Fruit fly (Drosophila melanogaster) whole organism, embryonic: ENCODE data around the gene CG5921.

Experiments
- Abd-B ChIP-seq: fragments of 200-800 bp; sonication (Bioruptor generic); optimal IDR thresholded peaks from 2 replicates; lab custom pipeline; 2018; ENCODE audit warnings: missing biosample characterization, mild to moderate bottlenecking, missing genetic modification characterization, moderate library complexity
- B-H1 ChIP-seq: fragments of 200-800 bp; sonication (Bioruptor generic); IDR thresholded peaks from 3 replicates; pipeline ENCODE4 v1.3.6; 2022; ENCODE audit warnings: missing biosample characterization, missing genetic modification characterization
- CG11560 ChIP-seq: fragments of 200-800 bp; sonication (Bioruptor generic); IDR thresholded peaks from 3 replicates; pipeline ENCODE4 v1.3.6; 2022; ENCODE audit warnings: missing biosample characterization, missing genetic modification characterization
- CG11696 ChIP-seq: fragments of 200-800 bp; sonication (Bioruptor generic); IDR thresholded peaks from 2 replicates; pipeline ENCODE4 v1.3.6; 2022; ENCODE audit warnings: missing biosample characterization, missing genetic modification characterization
- CG12659 ChIP-seq: fragments of 200-800 bp; sonication (Bioruptor generic); optimal IDR thresholded peaks from 3 replicates; lab custom pipeline; 2017; ENCODE audit warnings: mild to moderate bottlenecking, missing biosample characterization, missing genetic modification reagents, missing genetic modification characterization
- CG14860 ChIP-seq: fragments of 200-800 bp; sonication (Bioruptor generic); IDR thresholded peaks from 3 replicates; pipeline ENCODE4 v1.3.6; 2022; ENCODE audit warnings: missing biosample characterization, missing genetic modification characterization; ENCODE audit not compliant: partially characterized antibody
- CG15696 ChIP-seq: fragments of 200-800 bp; sonication (Bioruptor generic); optimal IDR thresholded peaks from 2 replicates; lab custom pipeline; 2019; ENCODE audit warnings: missing biosample characterization, mild to moderate bottlenecking, missing genetic modification characterization, moderate library complexity
- CG17385 ChIP-seq: fragments of 200-800 bp; sonication (Bioruptor generic); optimal IDR thresholded peaks from 3 replicates; lab custom pipeline; 2018; ENCODE audit warnings: missing biosample characterization, mild to moderate bottlenecking, missing genetic modification characterization
- CG18262 ChIP-seq: fragments of 200-800 bp; optimal IDR thresholded peaks from 3 replicates; lab custom pipeline; 2019; ENCODE audit warnings: missing biosample characterization, mild to moderate bottlenecking, missing genetic modification characterization, moderate library complexity
- CG1832 ChIP-seq: fragments of 200-800 bp; sonication (Bioruptor generic); optimal IDR thresholded peaks from 2 replicates; lab custom pipeline; 2017; ENCODE audit warnings: missing biosample characterization, mild to moderate bottlenecking, missing genetic modification characterization, inconsistent platforms
- CG30431 ChIP-seq: fragments of 200-800 bp; sonication (Bioruptor generic); optimal IDR thresholded peaks from 2 replicates; lab custom pipeline; 2017; ENCODE audit warnings: missing biosample characterization, missing genetic modification characterization
- CG32772 ChIP-seq: fragments of 200-800 bp; sonication (Bioruptor generic); IDR thresholded peaks from 2 replicates; pipeline ENCODE4 v1.3.6; 2022; ENCODE audit warnings: missing biosample characterization, missing genetic modification characterization
- CG4424 ChIP-seq: fragments of 200-800 bp; sonication (Bioruptor generic); optimal IDR thresholded peaks from 3 replicates; lab custom pipeline; 2016; ENCODE audit warnings: missing biosample characterization, missing genetic modification characterization
- CG5180 ChIP-seq: fragments of 200-800 bp; sonication (Bioruptor generic); optimal IDR thresholded peaks from 3 replicates; lab custom pipeline; 2017; ENCODE audit warnings: missing biosample characterization, missing genetic modification characterization, mild to moderate bottlenecking, moderate library complexity, missing genetic modification reagents
- CG5953 ChIP-seq: fragments of 200-800 bp; sonication (Bioruptor generic); IDR thresholded peaks from 2 replicates; pipeline ENCODE4 v1.3.6; 2022; ENCODE audit warnings: missing biosample characterization, missing genetic modification characterization
- CG7963 ChIP-seq: fragments of 200-800 bp; sonication (Bioruptor generic); IDR thresholded peaks from 3 replicates; pipeline ENCODE4 v1.3.6; 2022; ENCODE audit warnings: missing biosample characterization, missing genetic modification characterization; ENCODE audit not compliant: partially characterized antibody
- CG9609 ChIP-seq: fragments of 200-800 bp; sonication (Bioruptor generic); optimal IDR thresholded peaks from 3 replicates; lab custom pipeline; 2016; ENCODE audit warnings: missing biosample characterization, missing genetic modification characterization
- Dll ChIP-seq: fragments of 200-800 bp; sonication (Bioruptor generic); IDR thresholded peaks from 4 replicates; pipeline ENCODE4 v1.3.6; 2022; ENCODE audit warnings: missing biosample characterization, missing genetic modification characterization; ENCODE audit not compliant: partially characterized antibody
- HmgD ChIP-seq: fragments of 200-800 bp; sonication (Bioruptor generic); optimal IDR thresholded peaks from 3 replicates; lab custom pipeline; 2016; ENCODE audit warnings: missing biosample characterization, missing genetic modification characterization
- Jarid2 ChIP-seq: fragments of 200-800 bp; sonication (Bioruptor generic); optimal IDR thresholded peaks from 3 replicates; lab custom pipeline; 2017; ENCODE audit warnings: mild to moderate bottlenecking, missing biosample characterization, missing genetic modification reagents, missing genetic modification characterization
- Kr ChIP-seq: fragments of 200-800 bp; sonication (Bioruptor generic); optimal IDR thresholded peaks from 2 replicates; lab custom pipeline; 2017; ENCODE audit warnings: missing biosample characterization, mild to moderate bottlenecking, missing genetic modification characterization
- Med ChIP-seq: fragments of 200-800 bp; sonication (Bioruptor generic); peaks from one replicate; lab custom pipeline; 2016; ENCODE audit warnings: missing biosample characterization, missing genetic modification characterization, mild to moderate bottlenecking, inconsistent platforms, moderate library complexity
- Neu2 ChIP-seq: fragments of 200-800 bp; sonication (Bioruptor generic); optimal IDR thresholded peaks from 3 replicates; lab custom pipeline; 2016; ENCODE audit warnings: missing biosample characterization, missing genetic modification characterization, borderline replicate concordance
- Nf-YA ChIP-seq: fragments of 200-800 bp; sonication (Bioruptor generic); IDR thresholded peaks from 2 replicates; pipeline ENCODE4 v1.3.6; 2022; ENCODE audit warnings: missing biosample characterization, missing genetic modification characterization
- Nf-YC ChIP-seq: fragments of 200-800 bp; optimal IDR thresholded peaks from 3 replicates; lab custom pipeline; 2019; ENCODE audit warnings: missing biosample characterization, mild to moderate bottlenecking, missing genetic modification characterization, moderate library complexity
- Oli ChIP-seq: fragments of 200-800 bp; sonication (Bioruptor generic); optimal IDR thresholded peaks from 2 replicates; lab custom pipeline; 2018; ENCODE audit warnings: missing biosample characterization, mild to moderate bottlenecking, missing genetic modification characterization, moderate library complexity
- Poxn ChIP-seq: fragments of 200-800 bp; sonication (Bioruptor generic); IDR thresholded peaks from 2 replicates; pipeline ENCODE4 v1.3.6; 2022; ENCODE audit warnings: missing biosample characterization, missing genetic modification characterization
- Xrp1 ChIP-seq: fragments of 200-800 bp; sonication (Bioruptor generic); IDR thresholded peaks from 2 replicates; pipeline ENCODE4 v1.3.6; 2022; ENCODE audit warnings: missing biosample characterization, missing genetic modification characterization
- al ChIP-seq: fragments of 200-800 bp; sonication (Bioruptor generic); IDR thresholded peaks from 2 replicates; pipeline ENCODE4 v1.3.6; 2022; ENCODE audit warnings: missing biosample characterization, missing genetic modification characterization
- ash1 ChIP-seq: fragments of 200-800 bp; sonication (Bioruptor generic); optimal IDR thresholded peaks from 2 replicates; lab custom pipeline; 2018; ENCODE audit warnings: missing biosample characterization, mild to moderate bottlenecking, missing genetic modification characterization
- crc ChIP-seq: fragments of 200-800 bp; sonication (Bioruptor generic); optimal IDR thresholded peaks from 2 replicates; lab custom pipeline; 2016; ENCODE audit warnings: missing biosample characterization, missing genetic modification characterization
- dmrt11E ChIP-seq: fragments of 200-800 bp; sonication (Bioruptor generic); optimal IDR thresholded peaks from 3 replicates; lab custom pipeline; 2018; ENCODE audit warnings: missing biosample characterization, mild to moderate bottlenecking, missing genetic modification characterization, moderate library complexity
- dmrt99B ChIP-seq: fragments of 200-800 bp; sonication (Bioruptor generic); optimal IDR thresholded peaks from 2 replicates; lab custom pipeline; 2018; ENCODE audit warnings: missing biosample characterization, mild to moderate bottlenecking, missing genetic modification characterization, moderate library complexity
- eyg ChIP-seq: fragments of 200-800 bp; sonication (Bioruptor generic); optimal IDR thresholded peaks from 3 replicates; lab custom pipeline; 2016; ENCODE audit warnings: missing biosample characterization, missing genetic modification characterization
- fru ChIP-seq: fragments of >200 bp; optimal IDR thresholded peaks from 2 replicates; lab custom pipeline; 2017
- gce ChIP-seq: fragments of 200-800 bp; sonication (Bioruptor generic); IDR thresholded peaks from 3 replicates; pipeline ENCODE4 v1.3.6; 2022; ENCODE audit warnings: missing biosample characterization, missing genetic modification characterization
- gcm ChIP-seq: fragments of 200-800 bp; sonication (Bioruptor generic); optimal IDR thresholded peaks from 2 replicates; lab custom pipeline; 2019; ENCODE audit warnings: missing biosample characterization, mild to moderate bottlenecking, missing genetic modification characterization, moderate library complexity
- hth ChIP-seq: fragments of >200 bp; optimal IDR thresholded peaks from 2 replicates; lab custom pipeline; 2017; ENCODE audit warnings: inconsistent platforms
- kah ChIP-seq: fragments of 200-800 bp; sonication (Bioruptor generic); optimal IDR thresholded peaks from 2 replicates; lab custom pipeline; 2018; ENCODE audit warnings: missing biosample characterization, mild to moderate bottlenecking, missing genetic modification characterization
- ken ChIP-seq: fragments of 200-800 bp; sonication (Bioruptor generic); IDR thresholded peaks from 3 replicates; pipeline ENCODE4 v1.3.6; 2022; ENCODE audit warnings: missing biosample characterization, missing genetic modification characterization
- lbe ChIP-seq: fragments of 200-800 bp; sonication (Bioruptor generic); optimal IDR thresholded peaks from 2 replicates; lab custom pipeline; 2016; ENCODE audit warnings: missing biosample characterization, mild to moderate bottlenecking, missing genetic modification characterization
- nom ChIP-seq: fragments of 200-800 bp; sonication (Bioruptor generic); optimal IDR thresholded peaks from 2 replicates; lab custom pipeline; 2017; ENCODE audit warnings: missing biosample characterization, missing genetic modification characterization, mild to moderate bottlenecking, moderate library complexity, missing genetic modification reagents
- prd ChIP-seq, 3 experiments: fragments of >200 bp in 2 of 3; fragments of 200-800 bp in 1 of 3; sonication (Bioruptor generic) in 1 of 3; optimal IDR thresholded peaks in 2 of 3; IDR thresholded peaks in 1 of 3; 2 replicates in 2 of 3; 3 replicates in 1 of 3; pipeline versions ENCODE4 v1.3.6 to Lab custom; 2017 to 2022; ENCODE audit warnings: missing biosample characterization in 1 of 3, missing genetic modification characterization in 1 of 3
- sd ChIP-seq: fragments of 200-800 bp; sonication (Bioruptor generic); optimal IDR thresholded peaks from 3 replicates; lab custom pipeline; 2018; ENCODE audit warnings: missing biosample characterization, mild to moderate bottlenecking, missing genetic modification characterization, moderate library complexity
- seq ChIP-seq: fragments of 200-800 bp; sonication (Bioruptor generic); IDR thresholded peaks from 2 replicates; pipeline ENCODE4 v1.3.6; 2022; ENCODE audit warnings: missing biosample characterization, missing genetic modification characterization
- sna ChIP-seq: fragments of 200-800 bp; sonication (Bioruptor generic); IDR thresholded peaks from 2 replicates; pipeline ENCODE4 v1.3.6; 2022; ENCODE audit warnings: missing biosample characterization, missing genetic modification characterization; ENCODE audit not compliant: partially characterized antibody
- so ChIP-seq: fragments of 200-800 bp; sonication (Bioruptor generic); IDR thresholded peaks from 3 replicates; pipeline ENCODE4 v1.3.6; 2022; ENCODE audit warnings: missing biosample characterization, missing genetic modification characterization
- tx ChIP-seq: fragments of 200-800 bp; sonication (Bioruptor generic); optimal IDR thresholded peaks from 2 replicates; lab custom pipeline; 2016; ENCODE audit warnings: missing biosample characterization, missing genetic modification characterization
- vfl ChIP-seq: fragments of 200-800 bp; sonication (Bioruptor generic); optimal IDR thresholded peaks from 2 replicates; lab custom pipeline; 2016; ENCODE audit warnings: missing biosample characterization, missing genetic modification characterization
- wor ChIP-seq: fragments of 200-800 bp; sonication (Bioruptor generic); IDR thresholded peaks from 2 replicates; pipeline ENCODE4 v1.3.6; 2022; ENCODE audit warnings: missing biosample characterization, missing genetic modification characterization

CG5921 gene

dm6 chrX:6097578-6097977 lies 47.0 kb downstream of the CG5921 start (continued):
- peak; percentile 92 for TF ChIP-seq Xrp1
- TF ChIP-seq CG15696, result no peak
- TF ChIP-seq wor (GFP tag; lab: Robert Waterston, UW), result peak; percentile 84
- peak; percentile 9 for TF ChIP-seq kah (GFP tag; lab: Kevin White, UChicago)
- peak; percentile 78; the same call in 1 of the 2 replicates for TF ChIP-seq al (GFP tag; lab: Robert Waterston, UW)
- no peak for TF ChIP-seq Neu2 (GFP tag; lab: Kevin White, UChicago)
- no peak for TF ChIP-seq prd (optimal IDR thresholded peaks at IDR 0.05; lab: Kevin White, UChicago)
- TF ChIP-seq prd (GFP tag; IDR thresholded peaks at IDR 0.05; lab: Robert Waterston, UW), result peak; percentile 93
- TF ChIP-seq Med, result peak; percentile 97
- peak; percentile 84 for TF ChIP-seq CG11696
- peak; percentile 47 for TF ChIP-seq HmgD (GFP tag; lab: Kevin White, UChicago)
- no peak for TF ChIP-seq hth (lab: Kevin White, UChicago)
- TF ChIP-seq Jarid2 (GFP tag; lab: Kevin White, UChicago), result peak; percentile 17
- TF ChIP-seq gce (GFP tag; lab: Robert Waterston, UW), result peak; percentile 83; the same call in 2 of the 3 replicates
- TF ChIP-seq Oli (tag; lab: Kevin White, UChicago), result peak; percentile 82
- TF ChIP-seq CG9609 (GFP tag; lab: Kevin White, UChicago), result peak; percentile 79
- peak; percentile 83 for TF ChIP-seq CG4424
- TF ChIP-seq Nf-YA, result peak; percentile 89
- peak; percentile 87 for TF ChIP-seq B-H1 (GFP tag; lab: Robert Waterston, UW)
- no peak for TF ChIP-seq CG1832 (GFP tag; lab: Kevin White, UChicago)
- TF ChIP-seq ash1 (GFP tag; lab: Kevin White, UChicago), result no peak
- TF ChIP-seq CG5953 (GFP tag; lab: Robert Waterston, UW), result peak; percentile 79
- TF ChIP-seq so (GFP tag; lab: Robert Waterston, UW), result peak; percentile 87
- TF ChIP-seq eyg (GFP tag; lab: Kevin White, UChicago), result peak; percentile 54
- TF ChIP-seq Dll (GFP tag; lab: Robert Waterston, UW), result 0 out of 4 replicates have a peak, but pooled peaks have one; percentile 24
- peak; percentile 42 for TF ChIP-seq crc
- peak; percentile 54 for TF ChIP-seq gcm (GFP tag; lab: Kevin White, UChicago)
- TF ChIP-seq ken (GFP tag; lab: Robert Waterston, UW), result peak; percentile 89
- TF ChIP-seq CG12659 (GFP tag; lab: Kevin White, UChicago), result peak; percentile 65
- TF ChIP-seq CG18262, result peak; percentile 75
- no peak for TF ChIP-seq CG7963 (GFP tag; lab: Robert Waterston, UW)
- no peak for TF ChIP-seq sna (GFP tag; lab: Robert Waterston, UW)
- TF ChIP-seq nom, result no peak
- peak; percentile 49 for TF ChIP-seq dmrt11E
- peak; percentile 72 for TF ChIP-seq CG17385 (GFP tag; lab: Kevin White, UChicago)
- no peak for TF ChIP-seq Kr
- peak; percentile 39 for TF ChIP-seq lbe (GFP tag; lab: Kevin White, UChicago)
- TF ChIP-seq Nf-YC (tag; lab: Kevin White, UChicago), result peak; percentile 2
- peak; percentile 66 for TF ChIP-seq seq
- peak; percentile 63 for TF ChIP-seq tx
- TF ChIP-seq sd, result no peak
- TF ChIP-seq dmrt99B (tag; lab: Kevin White, UChicago), result peak; percentile 88
- peak; percentile 93 for TF ChIP-seq CG32772 (GFP tag; lab: Robert Waterston, UW)
- TF ChIP-seq Abd-B, result peak; percentile 54
- TF ChIP-seq CG5180, result peak; percentile 51
- TF ChIP-seq CG14860, result 0 out of 3 replicates have a peak, but pooled peaks have one; percentile 28
- peak; percentile 56; the same call in 1 of the 2 replicates for TF ChIP-seq Poxn
- TF ChIP-seq fru (lab: Kevin White, UChicago), result no peak
- peak; percentile 61 for TF ChIP-seq CG30431
- peak; percentile 37 for TF ChIP-seq vfl (GFP tag; lab: Kevin White, UChicago)
- peak; percentile 67; the same call in 2 of the 3 replicates for TF ChIP-seq CG11560
